Worm (Caenorhabditis elegans) whole organism, L2 larva: ENCODE results near the gene srw-71.

Source experiments
- ceh-82 ChIP-seq: fragments of 150-350 bp; optimal IDR thresholded peaks from 2 replicates; lab custom pipeline; 2014; ENCODE audit warnings: missing biosample characterization, missing genetic modification characterization
- elt-1 ChIP-seq: fragments of 150-350 bp; optimal IDR thresholded peaks from 2 replicates; lab custom pipeline; 2014; ENCODE audit warnings: missing biosample characterization, missing genetic modification characterization
- elt-3 ChIP-seq: sonication (generic microtip); optimal IDR thresholded peaks from 2 replicates; lab custom pipeline; 2017; ENCODE audit warnings: missing biosample characterization, missing genetic modification characterization
- lin-11 ChIP-seq: fragments of 150-350 bp; sonication (generic microtip); optimal IDR thresholded peaks from 2 replicates; lab custom pipeline; 2014; ENCODE audit warnings: missing biosample characterization, missing genetic modification characterization, inconsistent platforms, mixed read lengths
- mab-5 ChIP-seq: fragments of 150-350 bp; optimal IDR thresholded peaks from 2 replicates; lab custom pipeline; 2014; ENCODE audit warnings: missing biosample characterization, missing genetic modification characterization
- nhr-11 ChIP-seq: fragments of 150-350 bp; optimal IDR thresholded peaks from 2 replicates; lab custom pipeline; 2014; ENCODE audit warnings: missing biosample characterization, missing genetic modification characterization
- nhr-21 ChIP-seq: fragments of 150-350 bp; optimal IDR thresholded peaks from 2 replicates; lab custom pipeline; 2014; ENCODE audit warnings: missing biosample characterization, missing genetic modification characterization
- nhr-237 ChIP-seq: fragments of 150-350 bp; optimal IDR thresholded peaks from 2 replicates; lab custom pipeline; 2014; ENCODE audit warnings: missing biosample characterization, missing genetic modification characterization
- unc-62 ChIP-seq: fragments of 150-350 bp; optimal IDR thresholded peaks from 2 replicates; lab custom pipeline; 2014; ENCODE audit warnings: missing biosample characterization, missing genetic modification reagents, missing genetic modification characterization
- ztf-1 ChIP-seq: fragments of 200-800 bp; sonication (Bioruptor generic); conservative IDR thresholded peaks from 2 replicates; pipeline ENCODE4 v1.3.6; 2022; ENCODE audit warnings: missing genetic modification characterization, missing compliant biosample characterization

DNA sequence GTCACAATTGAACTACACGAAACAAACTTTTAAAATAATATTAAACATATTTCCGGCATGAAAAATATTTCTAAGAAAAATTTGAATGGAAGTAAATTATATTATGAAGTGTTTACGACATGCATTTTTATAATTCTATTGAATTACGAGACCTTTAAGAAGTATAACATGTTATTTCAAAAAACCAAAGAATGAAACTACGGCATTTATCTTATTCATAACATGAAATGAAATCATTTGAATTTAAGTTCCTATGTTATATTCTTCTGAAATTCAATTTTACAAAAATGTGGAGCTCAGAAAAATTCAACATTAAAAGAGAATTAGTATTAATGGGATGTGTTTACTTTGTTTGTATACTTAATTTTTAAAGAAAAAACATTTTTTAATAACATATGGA, at the start of gene srw-71:
- no peak for TF ChIP-seq nhr-21
- no peak for TF ChIP-seq nhr-11 (tag; lab: Kevin White, UChicago)
- no peak for TF ChIP-seq lin-11 (tag; lab: Kevin White, UChicago)
- TF ChIP-seq elt-3 (tag; lab: Kevin White, UChicago): no peak
- TF ChIP-seq mab-5 (tag; lab: Kevin White, UChicago): no peak
- no peak for TF ChIP-seq ztf-1
- TF ChIP-seq ceh-82 (tag; lab: Kevin White, UChicago): no peak
- TF ChIP-seq elt-1 (tag; lab: Kevin White, UChicago): no peak
- TF ChIP-seq nhr-237 (tag; lab: Kevin White, UChicago): no peak
- no peak for TF ChIP-seq unc-62 (GFP tag; lab: Kevin White, UChicago)
